Worm (Caenorhabditis elegans): ENCODE measurements around the gene elmd-1.

ce11 chrIII:3370770-3371169 is 18.9 kb upstream of the elmd-1 start:
- TF ChIP-seq unc-39 (tag; optimal IDR thresholded peaks at IDR 0.05) = no peak
- no peak for TF ChIP-seq lin-39 (tag; optimal IDR thresholded peaks at IDR 0.05)
- no peak for TF ChIP-seq nhr-10 (tag; optimal IDR thresholded peaks at IDR 0.05)
- TF ChIP-seq dpl-1 (GFP tag; optimal IDR thresholded peaks at IDR 0.05) = no peak
- TF ChIP-seq ceh-82 (tag; optimal IDR thresholded peaks at IDR 0.05) = no peak

Measured in whole organism, L4 larva.